Fruit fly (Drosophila melanogaster): Measurements from ENCODE around the gene osi.

osi gene

dm6 chr2L:16887660-16888573 is at the start of gene osi, which contains the start of gene tweek:
TSS of gene osi (minus strand) at chr2L:16887966.
TSS of gene tweek (plus strand) at chr2L:16888490.
- TF ChIP-seq CG17801 (GFP tag; optimal IDR thresholded peaks at IDR 0.05; ENCODE audit: partially characterized antibody): peak; percentile 39

DNA sequence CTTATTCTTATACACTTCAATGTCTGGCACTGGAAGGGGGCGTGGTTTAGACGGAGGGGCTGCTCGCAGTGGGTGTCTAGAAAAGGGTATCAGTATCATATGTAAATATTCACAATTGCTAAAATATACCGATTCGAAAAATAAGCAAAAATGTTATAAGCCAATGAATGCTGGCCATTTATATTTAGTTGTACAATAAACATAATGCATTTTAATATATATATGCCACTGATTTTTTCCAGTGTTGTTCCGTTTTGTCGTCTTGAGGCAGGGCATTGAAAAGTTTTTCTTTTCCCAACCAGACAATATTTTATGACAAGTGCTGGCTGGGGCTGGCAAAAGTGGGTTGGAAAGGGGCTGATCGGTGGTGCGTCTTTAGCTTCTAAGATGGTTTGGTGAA is 34.1 kb upstream of the osi start:
- no peak for TF ChIP-seq CG17801 (GFP tag; optimal IDR thresholded peaks at IDR 0.05; ENCODE audit: partially characterized antibody)

- no peak for TF ChIP-seq CG17801 (GFP tag; optimal IDR thresholded peaks at IDR 0.05; ENCODE audit: partially characterized antibody)
These were observed 22.4 kb upstream of the osi start, which contains the start of gene ApepP for dm6 chr2L:16910177-16910576. TSS of gene ApepP (minus strand) at chr2L:16910418.

- no peak for TF ChIP-seq CG17801 (GFP tag; optimal IDR thresholded peaks at IDR 0.05; ENCODE audit: partially characterized antibody)
These were observed 21.5 kb upstream of the osi start for dm6 chr2L:16909290-16909689.

- no peak for TF ChIP-seq CG17801 (GFP tag; optimal IDR thresholded peaks at IDR 0.05; ENCODE audit: partially characterized antibody)
These were observed 14.2 kb upstream of the osi start, which contains the start of gene CG12288 for dm6 chr2L:16902003-16902402. TSS of gene CG12288 (minus strand) at chr2L:16902218.

dm6 chr2L:16900373-16900772 is 12.6 kb upstream of the osi start, which contains the start of gene CG31805:
TSS of gene CG31805 (minus strand) at chr2L:16900473.
- TF ChIP-seq CG17801 (GFP tag; optimal IDR thresholded peaks at IDR 0.05; ENCODE audit: partially characterized antibody): no peak

DNA sequence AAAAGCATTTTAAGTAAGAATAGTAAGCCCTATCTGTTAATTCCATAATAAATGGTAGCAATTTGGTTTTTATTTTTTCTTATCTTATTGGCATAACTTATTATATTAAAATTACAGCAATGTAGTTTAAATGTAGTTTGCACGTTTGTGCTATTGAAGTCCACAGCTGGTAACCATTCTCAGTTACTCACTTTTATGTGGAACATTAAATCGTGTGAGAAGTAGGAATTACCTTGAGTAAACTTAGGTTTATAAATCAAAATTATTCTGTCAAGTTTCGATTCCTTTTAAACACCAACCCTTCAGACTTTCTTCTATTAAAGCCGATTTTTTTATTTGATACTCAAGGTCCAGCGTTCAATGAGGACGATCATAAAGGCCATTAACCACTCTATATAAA is 1.8 kb upstream of the osi start, which contains the start of gene CG42556:
CG42556 (plus strand) TSS at position 301 of the 400 bp plus-strand sequence.
- TF ChIP-seq CG17801 (GFP tag; optimal IDR thresholded peaks at IDR 0.05; ENCODE audit: partially characterized antibody): no peak

- TF ChIP-seq CG17801 (GFP tag; optimal IDR thresholded peaks at IDR 0.05; ENCODE audit: partially characterized antibody): no peak
These were observed 1.0 kb upstream of the osi start for dm6 chr2L:16888574-16889376.

DNA sequence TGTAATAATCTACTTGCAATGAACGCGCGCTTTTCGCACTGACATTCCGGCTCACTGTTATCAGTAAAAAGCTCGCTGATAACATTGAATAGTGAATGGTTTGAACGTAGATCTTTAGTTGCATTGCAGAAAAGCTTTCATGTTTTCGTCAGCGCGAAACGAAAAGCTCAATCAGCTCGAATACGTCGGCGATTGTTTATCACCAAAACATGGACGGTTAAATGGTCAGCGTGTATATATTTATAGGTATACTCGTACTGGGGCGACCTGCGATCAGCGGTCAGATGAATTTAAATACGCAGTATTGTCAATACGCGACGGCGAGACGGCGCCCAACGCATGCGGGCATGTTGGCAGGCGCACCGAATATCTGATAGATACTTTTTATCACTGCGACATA is 1.3 kb downstream of the osi start:
- TF ChIP-seq CG17801 (GFP tag; optimal IDR thresholded peaks at IDR 0.05; ENCODE audit: partially characterized antibody): peak; percentile 17

dm6 chr2L:16885347-16885746 is 2.4 kb downstream of the osi start:
- TF ChIP-seq CG17801 (GFP tag; optimal IDR thresholded peaks at IDR 0.05; ENCODE audit: partially characterized antibody): no peak

DNA sequence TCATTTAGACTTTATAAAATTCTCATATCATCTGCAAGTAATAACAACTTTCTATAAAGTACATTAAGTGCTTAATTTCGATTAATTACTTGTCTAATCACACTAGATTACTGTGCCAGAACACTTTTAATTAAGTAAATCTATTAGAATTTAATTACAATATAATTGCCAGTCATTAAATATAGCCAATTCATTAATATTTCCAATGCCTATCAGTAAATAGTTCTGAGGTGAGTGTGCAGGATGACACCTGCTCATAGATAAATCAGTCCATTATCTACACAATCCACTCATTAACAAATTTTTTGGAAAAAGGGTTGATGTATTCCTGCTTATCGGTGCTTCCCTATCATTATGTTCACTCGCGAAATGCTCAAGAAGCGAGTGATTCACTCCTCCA is 3.1 kb downstream of the osi start:
- TF ChIP-seq CG17801 (GFP tag; optimal IDR thresholded peaks at IDR 0.05; ENCODE audit: partially characterized antibody): no peak

DNA sequence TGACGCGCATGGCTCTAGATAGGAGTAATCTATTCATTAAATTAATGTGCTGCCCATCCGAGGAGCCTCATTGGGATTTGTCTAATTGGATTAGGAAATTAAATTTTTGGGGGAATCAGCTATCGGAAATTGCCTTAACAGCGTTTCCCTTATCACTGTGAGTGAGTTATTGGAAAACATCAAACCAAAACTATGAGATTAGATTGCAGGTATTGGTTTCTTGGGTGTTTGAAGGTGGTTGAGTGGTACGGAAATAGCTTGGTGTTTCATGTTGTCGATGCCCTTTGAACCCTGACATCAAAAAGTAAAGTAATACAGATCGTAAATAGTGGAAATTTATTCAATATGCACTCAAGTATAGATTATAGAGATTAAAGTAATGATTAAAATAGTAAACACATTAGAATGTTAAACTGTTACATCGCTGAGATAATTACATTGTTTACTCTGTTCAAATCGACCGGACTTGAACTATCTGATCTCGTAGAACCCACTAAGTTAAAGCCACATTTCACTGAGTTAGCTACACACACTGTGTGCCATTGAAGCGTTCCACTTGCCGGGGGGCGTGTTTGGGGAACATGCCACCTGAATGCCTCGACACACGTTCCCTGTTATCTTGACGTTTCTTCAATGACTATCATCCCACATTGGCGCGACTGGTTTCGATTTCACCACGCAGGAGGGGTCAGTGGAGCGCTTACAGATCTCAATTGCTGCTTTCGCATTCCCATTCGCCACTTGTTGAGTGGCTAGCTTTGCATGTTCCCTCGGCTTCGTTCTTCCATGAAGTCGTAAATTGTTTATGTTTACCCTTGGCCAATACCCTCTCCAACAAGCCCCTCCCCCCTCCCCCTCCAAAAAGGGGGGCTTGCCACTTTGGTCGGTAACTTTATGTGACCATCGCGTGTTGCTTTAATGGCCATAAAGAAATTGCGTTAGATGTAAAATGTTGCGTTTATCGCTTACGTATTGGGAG is 4.6 kb downstream of the osi start:
- TF ChIP-seq CG17801 (GFP tag; optimal IDR thresholded peaks at IDR 0.05; ENCODE audit: partially characterized antibody): no peak

dm6 chr2L:16882372-16882771 is 5.4 kb downstream of the osi start:
- no peak for TF ChIP-seq CG17801 (GFP tag; optimal IDR thresholded peaks at IDR 0.05; ENCODE audit: partially characterized antibody)

dm6 chr2L:16880930-16881329 is 6.8 kb downstream of the osi start:
- TF ChIP-seq CG17801 (GFP tag; optimal IDR thresholded peaks at IDR 0.05; ENCODE audit: partially characterized antibody): peak; percentile 43

All from ovary, adult (tissue).